Fruit fly (Drosophila melanogaster) whole organism, embryonic: ENCODE measurements around the gene Dif.

Experiments used
- Adf1 ChIP-seq: fragments of 200-800 bp; sonication (Bioruptor generic); IDR thresholded peaks from 2 replicates; pipeline ENCODE4 v1.3.6; 2022; ENCODE audit warnings: missing biosample characterization, missing genetic modification characterization
- Atf3 ChIP-seq: fragments of 200-800 bp; sonication (Bioruptor generic); optimal IDR thresholded peaks from 3 replicates; lab custom pipeline; 2016; ENCODE audit warnings: missing biosample characterization, missing genetic modification characterization
- Awh ChIP-seq: fragments of 200-800 bp; sonication (Bioruptor generic); IDR thresholded peaks from 2 replicates; pipeline ENCODE4, ENCODE4 v1.3.6; 2022; ENCODE audit warnings: missing biosample characterization, missing genetic modification characterization
- B-H1 ChIP-seq: fragments of 200-800 bp; sonication (Bioruptor generic); IDR thresholded peaks from 3 replicates; pipeline ENCODE4 v1.3.6; 2022; ENCODE audit warnings: missing biosample characterization, missing genetic modification characterization
- Bteb2 ChIP-seq: fragments of 200-800 bp; sonication (Bioruptor generic); optimal IDR thresholded peaks from 2 replicates; lab custom pipeline; 2016; ENCODE audit warnings: missing biosample characterization, missing genetic modification characterization
- CG10565 ChIP-seq: fragments of 200-800 bp; sonication (Bioruptor generic); optimal IDR thresholded peaks from 3 replicates; lab custom pipeline; 2016; ENCODE audit warnings: missing biosample characterization, mild to moderate bottlenecking, missing genetic modification characterization
- CG11504 ChIP-seq: fragments of 200-800 bp; sonication (Bioruptor generic); optimal IDR thresholded peaks from 3 replicates; lab custom pipeline; 2019; ENCODE audit warnings: missing biosample characterization, mild to moderate bottlenecking, missing genetic modification characterization, moderate library complexity
- CG12219 ChIP-seq: fragments of 200-800 bp; sonication (Bioruptor generic); optimal IDR thresholded peaks from 3 replicates; lab custom pipeline; 2018; ENCODE audit warnings: missing biosample characterization, mild to moderate bottlenecking, missing genetic modification characterization
- CG15601 ChIP-seq: fragments of 200-800 bp; sonication (Bioruptor generic); optimal IDR thresholded peaks from 3 replicates; lab custom pipeline; 2019; ENCODE audit warnings: missing biosample characterization, mild to moderate bottlenecking, missing genetic modification characterization, moderate library complexity
- CG18619 ChIP-seq: fragments of 200-800 bp; sonication (Bioruptor generic); optimal IDR thresholded peaks from 3 replicates; lab custom pipeline; 2017; ENCODE audit warnings: missing biosample characterization, mild to moderate bottlenecking, missing genetic modification characterization
- CG31388 ChIP-seq: fragments of 200-800 bp; sonication (Bioruptor generic); optimal IDR thresholded peaks from 2 replicates; lab custom pipeline; 2016; ENCODE audit warnings: missing biosample characterization, missing genetic modification characterization
- CG33557 ChIP-seq: fragments of 200-800 bp; sonication (Bioruptor generic); optimal IDR thresholded peaks from 2 replicates; lab custom pipeline; 2019; ENCODE audit warnings: missing biosample characterization, mild to moderate bottlenecking, missing genetic modification characterization, moderate library complexity
- CG4282 ChIP-seq: fragments of 200-800 bp; sonication (Bioruptor generic); optimal IDR thresholded peaks from 2 replicates; lab custom pipeline; 2016; ENCODE audit warnings: missing biosample characterization, missing genetic modification characterization
- CG4854 ChIP-seq: fragments of 200-800 bp; sonication (Bioruptor generic); optimal IDR thresholded peaks from 2 replicates; lab custom pipeline; 2016; ENCODE audit warnings: missing biosample characterization, missing genetic modification characterization, inconsistent platforms
- CG5245 ChIP-seq: fragments of 200-800 bp; sonication (Bioruptor generic); optimal IDR thresholded peaks from 3 replicates; lab custom pipeline; 2016; ENCODE audit warnings: missing biosample characterization, missing genetic modification characterization
- CG5953 ChIP-seq: fragments of 200-800 bp; sonication (Bioruptor generic); IDR thresholded peaks from 2 replicates; pipeline ENCODE4 v1.3.6; 2022; ENCODE audit warnings: missing biosample characterization, missing genetic modification characterization
- CG6654 ChIP-seq: fragments of 200-800 bp; sonication (Bioruptor generic); optimal IDR thresholded peaks from 2 replicates; lab custom pipeline; 2017; ENCODE audit warnings: missing biosample characterization, mild to moderate bottlenecking, missing genetic modification characterization
- CG7271 ChIP-seq: fragments of 200-800 bp; sonication (Bioruptor generic); optimal IDR thresholded peaks from 2 replicates; lab custom pipeline; 2018; ENCODE audit warnings: missing biosample characterization, mild to moderate bottlenecking, missing genetic modification characterization, moderate library complexity
- CG7987 ChIP-seq: fragments of 200-800 bp; sonication (Bioruptor generic); optimal IDR thresholded peaks from 2 replicates; lab custom pipeline; 2018; ENCODE audit warnings: missing biosample characterization, mild to moderate bottlenecking, missing genetic modification characterization, moderate library complexity
- CG8281 ChIP-seq: fragments of 200-800 bp; sonication (Bioruptor generic); optimal IDR thresholded peaks from 2 replicates; lab custom pipeline; 2018; ENCODE audit warnings: missing biosample characterization, mild to moderate bottlenecking, missing genetic modification characterization, moderate library complexity
- CG8290 ChIP-seq, 3 experiments: fragments of 200-800 bp; sonication (Bioruptor generic); optimal IDR thresholded peaks; 2 replicates each; lab custom pipeline; 2016 to 2019; ENCODE audit warnings: missing biosample characterization in 3 of 3, missing genetic modification characterization in 3 of 3, mild to moderate bottlenecking in 2 of 3, moderate library complexity in 1 of 3
- CG9215 ChIP-seq: fragments of 200-800 bp; sonication (Bioruptor generic); IDR thresholded peaks from 2 replicates; pipeline ENCODE4 v1.3.6; 2022; ENCODE audit warnings: missing biosample characterization, missing genetic modification characterization
- CG9797 ChIP-seq: fragments of 200-800 bp; sonication (Bioruptor generic); optimal IDR thresholded peaks from 3 replicates; lab custom pipeline; 2018; ENCODE audit warnings: missing biosample characterization, mild to moderate bottlenecking, missing genetic modification characterization
- CG9876 ChIP-seq: fragments of 200-800 bp; sonication (Bioruptor generic); optimal IDR thresholded peaks from 2 replicates; lab custom pipeline; 2016; ENCODE audit warnings: missing biosample characterization, missing genetic modification characterization
- CTCF ChIP-seq: fragments of 200-800 bp; sonication (Bioruptor generic); optimal IDR thresholded peaks from 2 replicates; lab custom pipeline; 2017; ENCODE audit warnings: missing biosample characterization, mild to moderate bottlenecking, missing genetic modification characterization, moderate library complexity
- Camta ChIP-seq: fragments of 200-800 bp; sonication (Bioruptor generic); optimal IDR thresholded peaks from 2 replicates; lab custom pipeline; 2016; ENCODE audit warnings: missing biosample characterization, missing genetic modification characterization
- D19A ChIP-seq: fragments of 200-800 bp; optimal IDR thresholded peaks from 3 replicates; lab custom pipeline; 2019; ENCODE audit warnings: missing biosample characterization, mild to moderate bottlenecking, missing genetic modification characterization, moderate library complexity
- E2f2 ChIP-seq: fragments of 200-800 bp; sonication (Bioruptor generic); IDR thresholded peaks from 2 replicates; pipeline ENCODE4 v1.3.6; 2022; ENCODE audit warnings: missing biosample characterization, missing genetic modification characterization
- ERR ChIP-seq: fragments of 200-800 bp; sonication (Bioruptor generic); optimal IDR thresholded peaks from 2 replicates; lab custom pipeline; 2016; ENCODE audit warnings: missing biosample characterization, missing genetic modification characterization
- Elba2 ChIP-seq: fragments of 200-800 bp; sonication (Bioruptor generic); optimal IDR thresholded peaks from 3 replicates; lab custom pipeline; 2016; ENCODE audit warnings: missing biosample characterization, missing genetic modification characterization
- Gug ChIP-seq: fragments of 200-800 bp; sonication (Bioruptor generic); IDR thresholded peaks from 4 replicates; pipeline ENCODE4 v1.3.6; 2022; ENCODE audit warnings: missing biosample characterization, missing genetic modification characterization
- HLHmδ ChIP-seq: fragments of 200-800 bp; sonication (Bioruptor generic); optimal IDR thresholded peaks from 2 replicates; lab custom pipeline; 2018; ENCODE audit warnings: missing biosample characterization, mild to moderate bottlenecking, missing genetic modification characterization, moderate library complexity
- Nf-YC ChIP-seq: fragments of 200-800 bp; optimal IDR thresholded peaks from 3 replicates; lab custom pipeline; 2019; ENCODE audit warnings: missing biosample characterization, mild to moderate bottlenecking, missing genetic modification characterization, moderate library complexity
- Rfx ChIP-seq: fragments of 200-800 bp; sonication (Bioruptor generic); IDR thresholded peaks from 2 replicates; pipeline ENCODE4 v1.3.6; 2022; ENCODE audit warnings: missing biosample characterization, missing genetic modification characterization
- Spps ChIP-seq: fragments of 200-800 bp; sonication (Bioruptor generic); optimal IDR thresholded peaks from 2 replicates; lab custom pipeline; 2018; ENCODE audit warnings: missing biosample characterization, mild to moderate bottlenecking, missing genetic modification characterization
- Sry-δ ChIP-seq: fragments of 200-800 bp; sonication (Bioruptor generic); optimal IDR thresholded peaks from 2 replicates; lab custom pipeline; 2016; ENCODE audit warnings: missing biosample characterization, missing genetic modification characterization
- Ssrp ChIP-seq: fragments of 200-800 bp; sonication (Bioruptor generic); optimal IDR thresholded peaks from 2 replicates; lab custom pipeline; 2018; ENCODE audit warnings: missing biosample characterization, mild to moderate bottlenecking, missing genetic modification characterization, moderate library complexity
- Usf ChIP-seq: fragments of 200-800 bp; sonication (Bioruptor generic); optimal IDR thresholded peaks from 2 replicates; lab custom pipeline; 2017; ENCODE audit warnings: missing genotype, missing biosample characterization, missing genetic modification characterization
- ab ChIP-seq: fragments of 200-800 bp; sonication (Bioruptor generic); optimal IDR thresholded peaks from 2 replicates; lab custom pipeline; 2016; ENCODE audit warnings: missing biosample characterization, missing genetic modification characterization
- caup ChIP-seq: fragments of 200-800 bp; sonication (Bioruptor generic); optimal IDR thresholded peaks from 3 replicates; lab custom pipeline; 2017; ENCODE audit warnings: missing biosample characterization, mild to moderate bottlenecking, missing genetic modification characterization, moderate library complexity; ENCODE audit not compliant: severe bottlenecking
- crp ChIP-seq, 2 experiments: fragments of 200-800 bp; sonication (Bioruptor generic); optimal IDR thresholded peaks; 2 replicates in 1 of 2; 3 replicates in 1 of 2; lab custom pipeline; 2017; ENCODE audit warnings: missing biosample characterization in 2 of 2, missing genetic modification characterization in 2 of 2, mild to moderate bottlenecking in 1 of 2, moderate library complexity in 1 of 2
- esg ChIP-seq: fragments of 200-800 bp; sonication (Bioruptor generic); conservative IDR thresholded peaks from 2 replicates; pipeline ENCODE4 v1.3.6; 2022; ENCODE audit warnings: missing biosample characterization, missing genetic modification characterization
- ewg ChIP-seq: fragments of 200-800 bp; sonication (Bioruptor generic); optimal IDR thresholded peaks from 3 replicates; lab custom pipeline; 2017; ENCODE audit warnings: mild to moderate bottlenecking, missing biosample characterization, missing genetic modification reagents, missing genetic modification characterization
- fd102C ChIP-seq: fragments of 200-800 bp; sonication (Bioruptor generic); optimal IDR thresholded peaks from 2 replicates; lab custom pipeline; 2018; ENCODE audit warnings: missing biosample characterization, mild to moderate bottlenecking, missing genetic modification characterization, moderate library complexity
- lbe ChIP-seq: fragments of 200-800 bp; sonication (Bioruptor generic); optimal IDR thresholded peaks from 2 replicates; lab custom pipeline; 2016; ENCODE audit warnings: missing biosample characterization, mild to moderate bottlenecking, missing genetic modification characterization
- lmd ChIP-seq: fragments of 200-800 bp; sonication (Bioruptor generic); IDR thresholded peaks from 2 replicates; pipeline ENCODE4 v1.3.6; 2022; ENCODE audit warnings: missing biosample characterization, missing genetic modification characterization
- prd ChIP-seq, 3 experiments: fragments of >200 bp in 2 of 3; fragments of 200-800 bp in 1 of 3; sonication (Bioruptor generic) in 1 of 3; optimal IDR thresholded peaks in 2 of 3; IDR thresholded peaks in 1 of 3; 2 replicates in 2 of 3; 3 replicates in 1 of 3; pipeline versions ENCODE4 v1.3.6 to Lab custom; 2017 to 2022; ENCODE audit warnings: missing biosample characterization in 1 of 3, missing genetic modification characterization in 1 of 3
- ranshi ChIP-seq: fragments of 200-800 bp; sonication (Bioruptor generic); IDR thresholded peaks from 2 replicates; pipeline ENCODE4 v1.3.6; 2022; ENCODE audit warnings: missing biosample characterization, missing genetic modification characterization
- salm ChIP-seq: fragments of 200-800 bp; sonication (Bioruptor generic); optimal IDR thresholded peaks from 2 replicates; lab custom pipeline; 2018; ENCODE audit warnings: missing biosample characterization, mild to moderate bottlenecking, missing genetic modification characterization
- sens-2 ChIP-seq: fragments of 200-800 bp; sonication (Bioruptor generic); IDR thresholded peaks from 2 replicates; pipeline ENCODE4 v1.3.6; 2022; ENCODE audit warnings: missing biosample characterization, missing genetic modification characterization
- sob ChIP-seq: fragments of 200-800 bp; sonication (Bioruptor generic); IDR thresholded peaks from 2 replicates; pipeline ENCODE4 v1.3.6; 2022; ENCODE audit warnings: missing biosample characterization, missing genetic modification characterization
- vfl ChIP-seq: fragments of 200-800 bp; sonication (Bioruptor generic); optimal IDR thresholded peaks from 2 replicates; lab custom pipeline; 2016; ENCODE audit warnings: missing biosample characterization, missing genetic modification characterization

The Dif gene

DNA sequence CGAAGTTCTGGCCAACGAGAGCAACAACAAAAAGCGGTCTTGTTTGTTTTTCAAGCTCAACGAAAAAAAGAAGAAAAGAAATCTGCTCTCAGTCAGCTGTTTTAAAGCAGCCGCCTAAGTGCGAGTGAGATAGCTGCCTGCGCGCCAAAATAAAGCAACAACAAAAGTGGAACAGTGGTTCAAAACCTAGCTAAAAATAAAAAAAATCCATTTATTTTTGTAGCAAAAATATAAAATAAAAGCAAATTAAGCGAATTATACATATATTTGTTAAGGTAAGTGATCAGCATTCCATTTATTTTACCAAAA, 47.8 kb downstream of the Dif start (continued):
- TF ChIP-seq D19A (tag; lab: Kevin White, UChicago) (peak; percentile 31), Gug (GFP tag; lab: Robert Waterston, UW) (no peak), B-H1 (GFP tag; lab: Robert Waterston, UW) (no peak), CG31388 (GFP tag; lab: Kevin White, UChicago) (no peak), CG6654 (GFP tag; lab: Kevin White, UChicago) (no peak), CG7987 (no peak), Spps (tag; lab: Kevin White, UChicago) (no peak), CG7271 (tag; lab: Kevin White, UChicago) (no peak), Rfx (GFP tag; lab: Robert Waterston, UW) (peak; percentile 38; the same call in 1 of the 2 replicates), lmd (GFP tag; lab: Robert Waterston, UW) (no peak), Awh (no peak), CG12219 (no peak), CG9876 (GFP tag; lab: Kevin White, UChicago) (no peak), CG15601 (tag; lab: Kevin White, UChicago) (no peak), CG11504 (tag; lab: Kevin White, UChicago) (peak; percentile 31), crp (GFP tag; optimal IDR thresholded peaks at IDR 0.05; lab: Kevin White, UChicago) (peak; percentile 36 to 90), ranshi (GFP tag; lab: Robert Waterston, UW) (peak; percentile 16; the same call in 1 of the 2 replicates), Camta (GFP tag; lab: Kevin White, UChicago) (no peak), CG5245 (no peak), sens-2 (GFP tag; lab: Robert Waterston, UW) (no peak), E2f2 (GFP tag; lab: Robert Waterston, UW) (peak; percentile 62), Atf3 (no peak), caup (GFP tag; lab: Kevin White, UChicago) (peak; percentile 3), CG5953 (GFP tag; lab: Robert Waterston, UW) (no peak), Bteb2 (GFP tag; lab: Kevin White, UChicago) (no peak), CG9215 (GFP tag; lab: Robert Waterston, UW) (no peak), Usf (GFP tag; lab: Kevin White, UChicago) (no peak), vfl (GFP tag; lab: Kevin White, UChicago) (no peak), salm (tag; lab: Kevin White, UChicago) (no peak), CG8290 (GFP tag; optimal IDR thresholded peaks at IDR 0.05; lab: Kevin White, UChicago) (no peak), CG8290 (tag; optimal IDR thresholded peaks at IDR 0.05; lab: Kevin White, UChicago) (no peak), Sry-δ (GFP tag; lab: Kevin White, UChicago) (no peak), ab (GFP tag; lab: Kevin White, UChicago) (no peak), CG10565 (GFP tag; lab: Kevin White, UChicago) (no peak), CTCF (GFP tag; lab: Kevin White, UChicago) (no peak), fd102C (GFP tag; lab: Kevin White, UChicago) (no peak), CG4282 (GFP tag; lab: Kevin White, UChicago) (peak; percentile 49), CG4854 (GFP tag; lab: Kevin White, UChicago) (no peak), CG9797 (GFP tag; lab: Kevin White, UChicago) (no peak), CG33557 (GFP tag; lab: Kevin White, UChicago) (no peak), CG8281 (tag; lab: Kevin White, UChicago) (no peak), ewg (GFP tag; lab: Kevin White, UChicago) (peak; percentile 84), sob (GFP tag; lab: Robert Waterston, UW) (no peak), Adf1 (peak; percentile 26; the same call in 1 of the 2 replicates), prd (optimal IDR thresholded peaks at IDR 0.05; lab: Kevin White, UChicago) (no peak), prd (GFP tag; IDR thresholded peaks at IDR 0.05; lab: Robert Waterston, UW) (no peak), esg (no peak), lbe (GFP tag; lab: Kevin White, UChicago) (peak; percentile 68), Ssrp (tag; lab: Kevin White, UChicago) (no peak), ERR (GFP tag; lab: Kevin White, UChicago) (no peak), Elba2 (no peak), CG18619 (no peak), Nf-YC (tag; lab: Kevin White, UChicago) (peak; percentile 20), HLHmδ (GFP tag; lab: Kevin White, UChicago) (no peak)
